Fruit fly (Drosophila melanogaster) whole organism, embryonic: ENCODE results near the gene Cpsf100.

Source experiments
- Antp ChIP-seq: fragments of 200-800 bp; sonication (Bioruptor generic); optimal IDR thresholded peaks from 3 replicates; lab custom pipeline; 2016; ENCODE audit warnings: missing biosample characterization, missing genetic modification characterization
- Atf6 ChIP-seq: fragments of 200-800 bp; sonication (Bioruptor generic); IDR thresholded peaks from 2 replicates; pipeline ENCODE4 v1.3.6; 2022; ENCODE audit warnings: missing biosample characterization, missing genetic modification characterization
- B-H2 ChIP-seq: fragments of 200-800 bp; sonication (Bioruptor generic); optimal IDR thresholded peaks from 2 replicates; lab custom pipeline; 2018; ENCODE audit warnings: missing biosample characterization, mild to moderate bottlenecking, missing genetic modification characterization
- CG10366 ChIP-seq: fragments of 200-800 bp; sonication (Bioruptor generic); IDR thresholded peaks from 2 replicates; pipeline ENCODE4 v1.3.6; 2022; ENCODE audit warnings: missing biosample characterization, missing genetic modification characterization
- CG11504 ChIP-seq: fragments of 200-800 bp; sonication (Bioruptor generic); optimal IDR thresholded peaks from 3 replicates; lab custom pipeline; 2019; ENCODE audit warnings: missing biosample characterization, mild to moderate bottlenecking, missing genetic modification characterization, moderate library complexity
- CG11695 ChIP-seq: fragments of 200-800 bp; sonication (Bioruptor generic); IDR thresholded peaks from 3 replicates; pipeline ENCODE4 v1.3.6; 2022; ENCODE audit warnings: missing biosample characterization, missing genetic modification characterization
- CG11696 ChIP-seq: fragments of 200-800 bp; sonication (Bioruptor generic); IDR thresholded peaks from 2 replicates; pipeline ENCODE4 v1.3.6; 2022; ENCODE audit warnings: missing biosample characterization, missing genetic modification characterization
- CG15073 ChIP-seq: fragments of 200-800 bp; sonication (Bioruptor generic); optimal IDR thresholded peaks from 2 replicates; lab custom pipeline; 2016; ENCODE audit warnings: missing biosample characterization, missing genetic modification characterization
- CG15514 ChIP-seq: fragments of 200-800 bp; sonication (Bioruptor generic); optimal IDR thresholded peaks from 3 replicates; lab custom pipeline; 2017; ENCODE audit warnings: missing biosample characterization, missing genetic modification characterization, mild to moderate bottlenecking, moderate library complexity, missing genetic modification reagents
- CG1603 ChIP-seq: fragments of 200-800 bp; sonication (Bioruptor generic); optimal IDR thresholded peaks from 2 replicates; lab custom pipeline; 2019; ENCODE audit warnings: missing biosample characterization, mild to moderate bottlenecking, missing genetic modification characterization, moderate library complexity
- CG17361 ChIP-seq: fragments of 200-800 bp; sonication (Bioruptor generic); IDR thresholded peaks from 3 replicates; pipeline ENCODE4 v1.3.6; 2022; ENCODE audit warnings: missing biosample characterization, missing genetic modification characterization
- CG17385 ChIP-seq: fragments of 200-800 bp; sonication (Bioruptor generic); optimal IDR thresholded peaks from 3 replicates; lab custom pipeline; 2018; ENCODE audit warnings: missing biosample characterization, mild to moderate bottlenecking, missing genetic modification characterization
- CG17802 ChIP-seq: fragments of 200-800 bp; sonication (Bioruptor generic); optimal IDR thresholded peaks from 2 replicates; lab custom pipeline; 2018; ENCODE audit warnings: missing biosample characterization, mild to moderate bottlenecking, missing genetic modification characterization, moderate library complexity
- CG18011 ChIP-seq: fragments of 200-800 bp; sonication (Bioruptor generic); optimal IDR thresholded peaks from 2 replicates; lab custom pipeline; 2017; ENCODE audit warnings: missing biosample characterization, missing genetic modification characterization, mild to moderate bottlenecking, moderate library complexity, missing genotype
- CG18764 ChIP-seq: fragments of 200-800 bp; sonication (Bioruptor generic); optimal IDR thresholded peaks from 3 replicates; lab custom pipeline; 2016; ENCODE audit warnings: missing biosample characterization, missing genetic modification characterization
- CG2116 ChIP-seq: fragments of 200-800 bp; sonication (Bioruptor generic); optimal IDR thresholded peaks from 3 replicates; lab custom pipeline; 2018; ENCODE audit warnings: missing biosample characterization, mild to moderate bottlenecking, missing genetic modification characterization
- CG31224 ChIP-seq: fragments of 200-800 bp; sonication (Bioruptor generic); IDR thresholded peaks from 2 replicates; pipeline ENCODE4 v1.3.6; 2022; ENCODE audit warnings: missing biosample characterization, missing genetic modification characterization
- CG31388 ChIP-seq: fragments of 200-800 bp; sonication (Bioruptor generic); optimal IDR thresholded peaks from 2 replicates; lab custom pipeline; 2016; ENCODE audit warnings: missing biosample characterization, missing genetic modification characterization
- CG32767 ChIP-seq: fragments of 200-800 bp; sonication (Bioruptor generic); IDR thresholded peaks from 2 replicates; pipeline ENCODE4 v1.3.6; 2022; ENCODE audit warnings: missing biosample characterization, missing genetic modification characterization
- CG34422 ChIP-seq: fragments of 200-800 bp; sonication (Bioruptor generic); IDR thresholded peaks from 3 replicates; pipeline ENCODE4 v1.3.6; 2022; ENCODE audit warnings: missing biosample characterization, missing genetic modification characterization
- CG4730 ChIP-seq: fragments of 200-800 bp; sonication (Bioruptor generic); IDR thresholded peaks from 2 replicates; pipeline ENCODE4 v1.3.6; 2022; ENCODE audit warnings: missing biosample characterization, missing genetic modification characterization
- CG4820 ChIP-seq: fragments of 200-800 bp; sonication (Bioruptor generic); optimal IDR thresholded peaks from 3 replicates; lab custom pipeline; 2016; ENCODE audit warnings: missing biosample characterization, missing genetic modification characterization
- CG6683 ChIP-seq: fragments of 200-800 bp; sonication (Bioruptor generic); optimal IDR thresholded peaks from 2 replicates; lab custom pipeline; 2017; ENCODE audit warnings: missing biosample characterization, mild to moderate bottlenecking, missing genetic modification characterization, missing genetic modification reagents
- CG7745 ChIP-seq: fragments of 200-800 bp; sonication (Bioruptor generic); optimal IDR thresholded peaks from 2 replicates; lab custom pipeline; 2018; ENCODE audit warnings: missing biosample characterization, mild to moderate bottlenecking, missing genetic modification characterization, moderate library complexity
- CG9817 ChIP-seq: fragments of 200-800 bp; sonication (Bioruptor generic); optimal IDR thresholded peaks from 2 replicates; lab custom pipeline; 2018; ENCODE audit warnings: missing biosample characterization, mild to moderate bottlenecking, missing genetic modification characterization, moderate library complexity
- CHES-1-like ChIP-seq: fragments of 200-800 bp; sonication (Bioruptor generic); optimal IDR thresholded peaks from 2 replicates; lab custom pipeline; 2016; ENCODE audit warnings: missing biosample characterization, missing genetic modification characterization
- Dip3 ChIP-seq: fragments of 200-800 bp; sonication (Bioruptor generic); optimal IDR thresholded peaks from 3 replicates; lab custom pipeline; 2016; ENCODE audit warnings: missing biosample characterization, missing genetic modification characterization
- Hand ChIP-seq: fragments of 200-800 bp; sonication (Bioruptor generic); optimal IDR thresholded peaks from 2 replicates; lab custom pipeline; 2017; ENCODE audit warnings: mild to moderate bottlenecking, missing biosample characterization, missing genetic modification reagents, missing genetic modification characterization
- HmgD ChIP-seq: fragments of 200-800 bp; sonication (Bioruptor generic); optimal IDR thresholded peaks from 3 replicates; lab custom pipeline; 2016; ENCODE audit warnings: missing biosample characterization, missing genetic modification characterization
- Hr78 ChIP-seq, 2 experiments: fragments of 200-800 bp in 1 of 2; fragments of >200 bp in 1 of 2; sonication (Bioruptor generic) in 1 of 2; optimal IDR thresholded peaks; 2 replicates each; lab custom pipeline; 2017 to 2019; ENCODE audit warnings: missing biosample characterization in 2 of 2, missing genetic modification characterization in 2 of 2, mild to moderate bottlenecking in 1 of 2, moderate library complexity in 1 of 2
- Lim3 ChIP-seq: fragments of 200-800 bp; sonication (Bioruptor generic); IDR thresholded peaks from 2 replicates; pipeline ENCODE4 v1.3.6; 2022; ENCODE audit warnings: missing biosample characterization, missing genetic modification characterization
- Nf-YA ChIP-seq: fragments of 200-800 bp; sonication (Bioruptor generic); IDR thresholded peaks from 2 replicates; pipeline ENCODE4 v1.3.6; 2022; ENCODE audit warnings: missing biosample characterization, missing genetic modification characterization
- Oaz ChIP-seq: fragments of 200-800 bp; sonication (Bioruptor generic); IDR thresholded peaks from 2 replicates; pipeline ENCODE4 v1.3.6; 2022; ENCODE audit warnings: missing biosample characterization, missing genetic modification characterization
- Rx ChIP-seq: fragments of 200-800 bp; sonication (Bioruptor generic); IDR thresholded peaks from 2 replicates; pipeline ENCODE4 v1.3.6; 2022; ENCODE audit warnings: missing biosample characterization, missing genetic modification characterization
- ara ChIP-seq: fragments of 200-800 bp; sonication (Bioruptor generic); IDR thresholded peaks from 2 replicates; pipeline ENCODE4 v1.3.6; 2022; ENCODE audit warnings: missing biosample characterization, missing genetic modification characterization
- cwo ChIP-seq: fragments of 200-800 bp; sonication (Bioruptor generic); optimal IDR thresholded peaks from 3 replicates; lab custom pipeline; 2017; ENCODE audit warnings: missing biosample characterization, missing genetic modification characterization, mild to moderate bottlenecking, moderate library complexity, missing genetic modification reagents
- dimm ChIP-seq: fragments of 200-800 bp; sonication (Bioruptor generic); IDR thresholded peaks from 2 replicates; pipeline ENCODE4 v1.3.6; 2022; ENCODE audit warnings: missing biosample characterization, missing genetic modification characterization
- gcm2 ChIP-seq: fragments of 200-800 bp; sonication (Bioruptor generic); optimal IDR thresholded peaks from 2 replicates; lab custom pipeline; 2016; ENCODE audit warnings: missing biosample characterization, missing genetic modification characterization
- inv ChIP-seq: fragments of 200-800 bp; sonication (Bioruptor generic); IDR thresholded peaks from 2 replicates; pipeline ENCODE4 v1.3.6; 2022; ENCODE audit warnings: missing biosample characterization, missing genetic modification characterization; ENCODE audit not compliant: partially characterized antibody
- maf-S ChIP-seq: fragments of 200-800 bp; sonication (Bioruptor generic); optimal IDR thresholded peaks from 2 replicates; lab custom pipeline; 2016; ENCODE audit warnings: missing biosample characterization, missing genetic modification characterization
- nerfin-2 ChIP-seq: fragments of 200-800 bp; sonication (Bioruptor generic); IDR thresholded peaks from 2 replicates; pipeline ENCODE4 v1.3.6; 2022; ENCODE audit warnings: missing biosample characterization, missing genetic modification characterization; ENCODE audit not compliant: partially characterized antibody
- oc ChIP-seq: fragments of 200-800 bp; sonication (Bioruptor generic); optimal IDR thresholded peaks from 2 replicates; lab custom pipeline; 2018; ENCODE audit warnings: missing biosample characterization, mild to moderate bottlenecking, missing genetic modification characterization, moderate library complexity
- onecut ChIP-seq: fragments of 200-800 bp; sonication (Bioruptor generic); IDR thresholded peaks from 2 replicates; pipeline ENCODE4 v1.3.6; 2022; ENCODE audit warnings: missing biosample characterization, missing genetic modification characterization
- phol ChIP-seq: fragments of 200-800 bp; sonication (Bioruptor generic); optimal IDR thresholded peaks from 3 replicates; lab custom pipeline; 2018; ENCODE audit warnings: missing biosample characterization, mild to moderate bottlenecking, missing genetic modification characterization, moderate library complexity
- prd ChIP-seq, 3 experiments: fragments of >200 bp in 2 of 3; fragments of 200-800 bp in 1 of 3; sonication (Bioruptor generic) in 1 of 3; optimal IDR thresholded peaks in 2 of 3; IDR thresholded peaks in 1 of 3; 2 replicates in 2 of 3; 3 replicates in 1 of 3; pipeline versions ENCODE4 v1.3.6 to Lab custom; 2017 to 2022; ENCODE audit warnings: missing biosample characterization in 1 of 3, missing genetic modification characterization in 1 of 3
- ro ChIP-seq: fragments of 200-800 bp; sonication (Bioruptor generic); IDR thresholded peaks from 2 replicates; pipeline ENCODE4 v1.3.6; 2022; ENCODE audit warnings: missing biosample characterization, missing genetic modification characterization
- row ChIP-seq: fragments of 200-800 bp; sonication (Bioruptor generic); IDR thresholded peaks from 3 replicates; pipeline ENCODE4 v1.3.6; 2022; ENCODE audit warnings: missing biosample characterization, missing genetic modification characterization
- scrt ChIP-seq: fragments of 200-800 bp; sonication (Bioruptor generic); optimal IDR thresholded peaks from 2 replicates; lab custom pipeline; 2018; ENCODE audit warnings: missing biosample characterization, mild to moderate bottlenecking, missing genetic modification characterization, moderate library complexity
- sd ChIP-seq: fragments of 200-800 bp; sonication (Bioruptor generic); optimal IDR thresholded peaks from 3 replicates; lab custom pipeline; 2018; ENCODE audit warnings: missing biosample characterization, mild to moderate bottlenecking, missing genetic modification characterization, moderate library complexity
- sima ChIP-seq: fragments of 200-800 bp; sonication (Bioruptor generic); optimal IDR thresholded peaks from 2 replicates; lab custom pipeline; 2016; ENCODE audit warnings: missing biosample characterization, missing genetic modification characterization
- so ChIP-seq: fragments of 200-800 bp; sonication (Bioruptor generic); IDR thresholded peaks from 3 replicates; pipeline ENCODE4 v1.3.6; 2022; ENCODE audit warnings: missing biosample characterization, missing genetic modification characterization

Gene Cpsf100

dm6 chr3R:29027122-29027521 lies 7.3 kb upstream of the Cpsf100 start, which contains the start of the genes eIF4E6 and CG1951 (continued):
- TF ChIP-seq gcm2 (GFP tag; lab: Kevin White, UChicago) (no peak), CG32767 (GFP tag; lab: Robert Waterston, UW) (no peak), B-H2 (GFP tag; lab: Kevin White, UChicago) (no peak), nerfin-2 (GFP tag; lab: Robert Waterston, UW) (peak; percentile 93), Atf6 (GFP tag; lab: Robert Waterston, UW) (no peak), CG31388 (GFP tag; lab: Kevin White, UChicago) (no peak), CG15073 (GFP tag; lab: Kevin White, UChicago) (no peak), dimm (GFP tag; lab: Robert Waterston, UW) (no peak), Antp (GFP tag; lab: Kevin White, UChicago) (no peak), cwo (no peak), sd (tag; lab: Kevin White, UChicago) (peak; percentile 69), CG11695 (no peak), sima (GFP tag; lab: Kevin White, UChicago) (no peak), Nf-YA (GFP tag; lab: Robert Waterston, UW) (no peak), Hand (GFP tag; lab: Kevin White, UChicago) (no peak), CG17361 (GFP tag; lab: Robert Waterston, UW) (no peak), CG7745 (tag; lab: Kevin White, UChicago) (no peak), Rx (no peak), onecut (GFP tag; lab: Robert Waterston, UW) (peak; percentile 99), CG6683 (GFP tag; lab: Kevin White, UChicago) (no peak), row (GFP tag; lab: Robert Waterston, UW) (no peak), inv (GFP tag; lab: Robert Waterston, UW) (peak; percentile 93), CG10366 (GFP tag; lab: Robert Waterston, UW) (no peak), HmgD (GFP tag; lab: Kevin White, UChicago) (peak; percentile 28), CG2116 (peak; percentile 76), ro (no peak), CG4820 (GFP tag; lab: Kevin White, UChicago) (no peak), CG31224 (GFP tag; lab: Robert Waterston, UW) (no peak), CG34422 (0 out of 3 replicates have a peak, but pooled peaks have one; percentile 12), CG11504 (tag; lab: Kevin White, UChicago) (no peak), phol (tag; lab: Kevin White, UChicago) (peak; percentile 71), CG11696 (no peak), so (no peak), maf-S (GFP tag; lab: Kevin White, UChicago) (no peak), CG18011 (GFP tag; lab: Kevin White, UChicago) (no peak), Hr78 (GFP tag; optimal IDR thresholded peaks at IDR 0.05; lab: Kevin White, UChicago) (no peak), scrt (GFP tag; lab: Kevin White, UChicago) (no peak), CG1603 (tag; lab: Kevin White, UChicago) (no peak), CG18764 (no peak), CG9817 (tag; lab: Kevin White, UChicago) (no peak), CG17802 (tag; lab: Kevin White, UChicago) (no peak), ara (GFP tag; lab: Robert Waterston, UW) (no peak), prd (optimal IDR thresholded peaks at IDR 0.05; lab: Kevin White, UChicago) (no peak), prd (GFP tag; IDR thresholded peaks at IDR 0.05; lab: Robert Waterston, UW) (no peak), CG15514 (GFP tag; lab: Kevin White, UChicago) (no peak), Dip3 (GFP tag; lab: Kevin White, UChicago) (no peak), Oaz (GFP tag; lab: Robert Waterston, UW) (no peak), CG17385 (GFP tag; lab: Kevin White, UChicago) (no peak), oc (tag; lab: Kevin White, UChicago) (no peak), CHES-1-like (no peak), Lim3 (no peak), CG4730 (GFP tag; lab: Robert Waterston, UW) (no peak)
